Worm (Caenorhabditis elegans) whole organism, late embryonic: ENCODE measurements around the gene math-31.

Source experiments
- K09A11.1 ChIP-seq: sonication (generic microtip); optimal IDR thresholded peaks from 2 replicates; lab custom pipeline; 2017; ENCODE audit warnings: antibody characterized with exemption, mild to moderate bottlenecking, missing genetic modification characterization, missing compliant biosample characterization; ENCODE audit not compliant: insufficient read depth
- Y22D7AL.16 ChIP-seq: sonication (generic microtip); optimal IDR thresholded peaks from 2 replicates; lab custom pipeline; 2016; ENCODE audit warnings: missing genetic modification characterization, missing compliant biosample characterization
- ahr-1 ChIP-seq: sonication (generic microtip); optimal IDR thresholded peaks from 2 replicates; lab custom pipeline; 2016; ENCODE audit warnings: missing genetic modification characterization, missing compliant biosample characterization
- ceh-14 ChIP-seq: sonication (generic microtip); optimal IDR thresholded peaks from 2 replicates; lab custom pipeline; 2016; ENCODE audit warnings: missing genotype, missing genetic modification characterization, missing compliant biosample characterization
- ceh-18 ChIP-seq: sonication (generic microtip); optimal IDR thresholded peaks from 2 replicates; lab custom pipeline; 2016; ENCODE audit warnings: missing genetic modification characterization, missing compliant biosample characterization
- ceh-22 ChIP-seq: sonication (generic microtip); optimal IDR thresholded peaks from 2 replicates; lab custom pipeline; 2017; ENCODE audit warnings: missing biosample characterization, missing genetic modification characterization
- ceh-31 ChIP-seq: sonication (generic microtip); optimal IDR thresholded peaks from 2 replicates; lab custom pipeline; 2016; ENCODE audit warnings: missing genetic modification characterization, missing compliant biosample characterization
- ceh-45 ChIP-seq: fragments of 200-800 bp; sonication (Bioruptor generic); IDR thresholded peaks from 2 replicates; pipeline ENCODE4 v1.3.6; 2022; ENCODE audit warnings: missing genetic modification reagents, missing genetic modification characterization, missing compliant biosample characterization
- ceh-48 ChIP-seq: sonication (generic microtip); optimal IDR thresholded peaks from 2 replicates; lab custom pipeline; 2016; ENCODE audit warnings: missing genetic modification characterization, inconsistent platforms, missing compliant biosample characterization
- ceh-6 ChIP-seq: fragments of 200-800 bp; sonication (Bioruptor generic); optimal IDR thresholded peaks from 2 replicates; lab custom pipeline; 2018; ENCODE audit warnings: mild to moderate bottlenecking, missing genetic modification characterization, missing compliant biosample characterization
- dmd-4 ChIP-seq: sonication (generic microtip); optimal IDR thresholded peaks from 2 replicates; lab custom pipeline; 2016; ENCODE audit warnings: borderline replicate concordance, missing genetic modification characterization, missing compliant biosample characterization
- dve-1 ChIP-seq: sonication (generic microtip); optimal IDR thresholded peaks from 2 replicates; lab custom pipeline; 2017; ENCODE audit warnings: antibody characterized with exemption, mild to moderate bottlenecking, missing genetic modification characterization, missing compliant biosample characterization
- elt-2 ChIP-seq: sonication (generic microtip); optimal IDR thresholded peaks from 2 replicates; lab custom pipeline; 2016; ENCODE audit warnings: missing genetic modification reagents, missing genetic modification characterization, missing compliant biosample characterization
- elt-4 ChIP-seq: sonication (generic microtip); optimal IDR thresholded peaks from 2 replicates; lab custom pipeline; 2016; ENCODE audit warnings: missing genetic modification characterization, missing compliant biosample characterization
- ets-4 ChIP-seq: sonication (generic microtip); optimal IDR thresholded peaks from 2 replicates; lab custom pipeline; 2016; ENCODE audit warnings: missing genetic modification characterization, missing compliant biosample characterization
- fax-1 ChIP-seq: sonication (generic microtip); optimal IDR thresholded peaks from 2 replicates; lab custom pipeline; 2016; ENCODE audit warnings: missing genotype, missing genetic modification characterization, missing compliant biosample characterization
- fkh-6 ChIP-seq: sonication (generic microtip); optimal IDR thresholded peaks from 2 replicates; lab custom pipeline; 2016; ENCODE audit warnings: missing genetic modification characterization, missing compliant biosample characterization
- gmeb-2 ChIP-seq: sonication (generic microtip); optimal IDR thresholded peaks from 2 replicates; lab custom pipeline; 2016; ENCODE audit warnings: missing genetic modification characterization, inconsistent platforms, missing compliant biosample characterization
- hlh-13 ChIP-seq: fragments of 200-800 bp; sonication (Bioruptor generic); optimal IDR thresholded peaks from 2 replicates; lab custom pipeline; 2018; ENCODE audit warnings: mild to moderate bottlenecking, missing genetic modification characterization, missing compliant biosample characterization
- hlh-15 ChIP-seq: sonication (generic microtip); optimal IDR thresholded peaks from 2 replicates; lab custom pipeline; 2016; ENCODE audit warnings: missing genetic modification characterization, missing compliant biosample characterization
- lin-11 ChIP-seq: fragments of 200-800 bp; sonication (Bioruptor generic); optimal IDR thresholded peaks from 2 replicates; lab custom pipeline; 2018; ENCODE audit warnings: mild to moderate bottlenecking, missing genetic modification characterization, missing compliant biosample characterization
- nfya-1 ChIP-seq: sonication (generic microtip); optimal IDR thresholded peaks from 2 replicates; lab custom pipeline; 2017; ENCODE audit warnings: missing genetic modification characterization, mild to moderate bottlenecking, missing compliant biosample characterization, antibody characterized with exemption, moderate library complexity
- nhr-11 ChIP-seq: fragments of 150-350 bp; optimal IDR thresholded peaks from 2 replicates; lab custom pipeline; 2014; ENCODE audit warnings: missing biosample characterization, missing genetic modification characterization
- npax-4 ChIP-seq: sonication (generic microtip); optimal IDR thresholded peaks from 2 replicates; lab custom pipeline; 2016; ENCODE audit warnings: missing genetic modification characterization, missing compliant biosample characterization
- pat-9 ChIP-seq: fragments of 200-800 bp; sonication (Bioruptor generic); optimal IDR thresholded peaks from 2 replicates; lab custom pipeline; 2018; ENCODE audit warnings: mild to moderate bottlenecking, missing genetic modification characterization, moderate library complexity, missing compliant biosample characterization
- pax-1 ChIP-seq: fragments of 150-350 bp; optimal IDR thresholded peaks from 2 replicates; lab custom pipeline; 2014; ENCODE audit warnings: missing biosample characterization, missing genetic modification characterization
- pha-2 ChIP-seq: sonication (generic microtip); optimal IDR thresholded peaks from 2 replicates; lab custom pipeline; 2017; ENCODE audit warnings: mild to moderate bottlenecking, missing genetic modification characterization, missing compliant biosample characterization
- pha-4 ChIP-seq: fragments of 150-350 bp; optimal IDR thresholded peaks from 2 replicates; lab custom pipeline; 2018; ENCODE audit warnings: missing biosample characterization, missing genetic modification reagents, missing genetic modification characterization
- pqm-1 ChIP-seq: sonication (generic microtip); optimal IDR thresholded peaks from 2 replicates; lab custom pipeline; 2016; ENCODE audit warnings: missing genetic modification characterization, missing compliant biosample characterization
- sox-2 ChIP-seq: fragments of 200-800 bp; sonication (Bioruptor generic); IDR thresholded peaks from 2 replicates; pipeline ENCODE4 v1.3.6; 2022; ENCODE audit warnings: missing genetic modification reagents, missing genetic modification characterization, missing compliant biosample characterization
- tbx-2 ChIP-seq: sonication (generic microtip); optimal IDR thresholded peaks from 2 replicates; lab custom pipeline; 2016; ENCODE audit warnings: missing genetic modification characterization, missing compliant biosample characterization
- tbx-7 ChIP-seq: sonication (generic microtip); optimal IDR thresholded peaks from 2 replicates; lab custom pipeline; 2016; ENCODE audit warnings: missing genotype, missing genetic modification characterization, missing compliant biosample characterization
- unc-3 ChIP-seq, 2 experiments: fragments of 200-800 bp in 1 of 2; sonication (Bioruptor generic) in 1 of 2; sonication (generic microtip) in 1 of 2; conservative IDR thresholded peaks in 1 of 2; optimal IDR thresholded peaks in 1 of 2; 2 replicates each; pipeline versions ENCODE4 v1.3.6 to Lab custom; 2016 to 2022; ENCODE audit warnings: missing compliant biosample characterization in 2 of 2, missing genetic modification characterization in 2 of 2, missing genetic modification reagents in 1 of 2
- unc-86 ChIP-seq: sonication (generic microtip); optimal IDR thresholded peaks from 2 replicates; lab custom pipeline; 2016; ENCODE audit warnings: missing genetic modification characterization, missing compliant biosample characterization
- zip-5 ChIP-seq: sonication (generic microtip); optimal IDR thresholded peaks from 2 replicates; lab custom pipeline; 2016; ENCODE audit warnings: missing genetic modification characterization, missing compliant biosample characterization

math-31 gene

DNA sequence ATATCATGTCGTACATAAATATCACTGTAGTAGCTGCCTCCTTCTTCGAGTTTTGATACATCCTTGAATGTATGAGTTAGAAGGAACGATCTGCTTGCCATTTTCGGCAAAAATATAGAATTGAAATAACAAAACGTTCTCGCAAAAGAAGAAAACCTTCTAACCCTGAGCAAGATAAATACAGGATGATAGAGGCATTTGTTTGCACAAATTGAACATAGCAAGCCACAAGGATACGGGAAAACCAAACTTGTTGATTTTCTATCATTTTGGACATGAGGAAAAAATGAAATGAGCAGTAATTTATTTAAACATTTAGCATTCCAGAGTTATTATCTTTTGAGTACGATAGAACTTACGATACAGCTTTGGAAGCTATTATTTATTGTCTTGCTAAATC lies 23.6 kb downstream of the math-31 start, which contains the start of gene math-8:
math-8 (minus strand) TSS at position 101 of the 400 bp plus-strand sequence.
- TF ChIP-seq ceh-48 (tag; lab: Kevin White, UChicago) (no peak), dve-1 (no peak), tbx-7 (tag; lab: Kevin White, UChicago) (no peak), ets-4 (tag; lab: Kevin White, UChicago) (no peak), tbx-2 (tag; lab: Kevin White, UChicago) (no peak), hlh-13 (GFP tag; lab: Kevin White, UChicago) (no peak), fax-1 (no peak), ceh-14 (tag; lab: Kevin White, UChicago) (no peak), npax-4 (tag; lab: Kevin White, UChicago) (no peak), Y22D7AL.16 (tag; lab: Kevin White, UChicago) (no peak), pax-1 (no peak), fkh-6 (no peak), nhr-11 (tag; lab: Kevin White, UChicago) (no peak)

DNA sequence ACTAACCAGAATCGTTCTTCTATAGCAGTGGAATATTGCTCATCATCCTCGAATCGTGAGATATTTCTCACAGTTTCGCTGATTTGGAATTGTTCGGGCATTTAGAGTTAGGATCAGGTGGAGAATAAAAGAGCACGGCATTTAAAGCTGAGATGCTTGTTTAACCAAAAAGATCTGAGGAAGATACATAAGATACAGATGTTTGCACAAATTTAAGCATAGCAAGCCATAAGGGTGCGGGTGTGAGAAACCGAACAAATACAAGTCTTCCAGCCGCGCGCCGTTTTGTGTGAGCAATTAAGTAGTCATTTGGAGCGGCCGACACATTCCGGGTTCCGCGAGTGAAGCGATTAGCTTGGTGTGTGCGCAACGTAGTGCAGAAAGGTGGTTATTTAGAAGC lies 26.3 kb downstream of the math-31 start, which contains the start of gene math-7:
math-7 (minus strand) TSS at position 101 of the 400 bp plus-strand sequence.
- no peak for TF ChIP-seq pat-9 (tag; lab: Kevin White, UChicago)
- no peak for TF ChIP-seq npax-4 (tag; lab: Kevin White, UChicago)
- TF ChIP-seq elt-4, result no peak
- TF ChIP-seq zip-5 (tag; lab: Kevin White, UChicago), result no peak
- no peak for TF ChIP-seq nhr-11 (tag; lab: Kevin White, UChicago)
- TF ChIP-seq lin-11 (tag; lab: Kevin White, UChicago), result no peak
- no peak for TF ChIP-seq pha-4 (tag; lab: Kevin White, UChicago)
- TF ChIP-seq, all 69 proteins: peak for 0

DNA sequence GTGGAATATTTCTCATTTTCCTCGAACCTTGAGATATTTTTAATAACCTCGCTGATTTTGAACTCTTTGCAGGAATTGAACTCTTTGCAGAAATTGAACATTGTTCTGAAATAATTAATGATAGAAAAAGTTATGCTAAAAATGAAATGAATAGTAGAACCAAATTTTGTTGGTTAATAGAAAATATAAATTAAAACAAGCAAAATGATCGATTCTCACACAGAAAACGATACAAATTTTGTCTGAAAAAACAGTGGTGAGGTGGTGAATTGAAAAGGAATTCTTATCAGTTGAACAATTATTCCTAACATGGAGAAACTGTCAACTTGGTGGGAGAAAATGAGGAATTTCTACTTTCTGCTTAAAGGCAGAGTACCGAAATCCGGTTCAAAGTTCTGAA lies 28.0 kb downstream of the math-31 start, which contains the start of gene math-6:
math-6 (minus strand) TSS at position 101 of the 400 bp plus-strand sequence.
- TF ChIP-seq unc-86 (no peak), pqm-1 (no peak), ceh-18 (tag; lab: Kevin White, UChicago) (no peak), tbx-2 (tag; lab: Kevin White, UChicago) (no peak), unc-3 (GFP tag; conservative IDR thresholded peaks at IDR 0.05; lab: Robert Waterston, UW) (no peak), unc-3 (tag; optimal IDR thresholded peaks at IDR 0.05; lab: Kevin White, UChicago) (no peak), elt-2 (tag; lab: Kevin White, UChicago) (no peak), hlh-15 (no peak), K09A11.1 (tag; lab: Kevin White, UChicago) (no peak), elt-4 (no peak)

DNA sequence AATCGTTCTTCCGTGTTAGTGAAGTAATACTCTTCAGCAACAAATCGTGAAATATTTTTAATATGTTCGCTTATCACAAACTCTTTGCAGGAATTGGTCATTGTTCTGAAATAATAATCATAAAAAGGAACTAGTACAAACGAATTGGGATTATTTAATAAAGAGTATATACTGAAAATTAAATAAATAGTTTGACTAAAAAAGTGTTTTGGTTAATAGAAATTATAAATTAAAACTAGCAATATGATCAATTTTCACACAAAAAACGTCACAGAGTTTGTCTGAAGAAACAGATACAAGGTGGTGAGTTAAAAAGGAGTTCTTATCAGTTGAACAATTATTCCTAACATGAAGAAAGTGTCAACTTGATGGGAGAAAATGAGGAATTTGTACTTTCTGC lies 29.9 kb downstream of the math-31 start, which contains the start of gene math-5:
math-5 (minus strand) TSS at position 101 of the 400 bp plus-strand sequence.
- no peak for TF ChIP-seq ceh-22 (tag; lab: Kevin White, UChicago)
- TF ChIP-seq tbx-7 (tag; lab: Kevin White, UChicago), result no peak
- no peak for TF ChIP-seq zip-5 (tag; lab: Kevin White, UChicago)
- no peak for TF ChIP-seq fkh-6
- no peak for TF ChIP-seq ceh-6
- no peak for TF ChIP-seq ahr-1 (tag; lab: Kevin White, UChicago)
- TF ChIP-seq pha-2 (tag; lab: Kevin White, UChicago), result no peak
- TF ChIP-seq nfya-1 (tag; lab: Kevin White, UChicago), result no peak
- TF ChIP-seq ceh-45, result no peak
- TF ChIP-seq ceh-31 (tag; lab: Kevin White, UChicago), result no peak
- no peak for TF ChIP-seq sox-2
- TF ChIP-seq gmeb-2 (tag; lab: Kevin White, UChicago), result no peak
- TF ChIP-seq dmd-4 (tag; lab: Kevin White, UChicago), result no peak
- TF ChIP-seq pha-4 (tag; lab: Kevin White, UChicago), result no peak
